Worm (Caenorhabditis elegans): ENCODE results near the gene twk-17.

DNA sequence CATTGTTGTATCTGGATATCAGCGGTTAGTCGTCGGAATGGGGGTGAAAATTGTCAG, 34.5 kb downstream of the twk-17 start, which contains the start of the genes unc-98 and F08C6.18:
- no peak for TF ChIP-seq nhr-28 (tag; optimal IDR thresholded peaks at IDR 0.05)
- TF ChIP-seq snpc-4 (tag; optimal IDR thresholded peaks at IDR 0.05): no peak
- TF ChIP-seq unc-39 (tag; optimal IDR thresholded peaks at IDR 0.05): no peak
- TF ChIP-seq mep-1 (tag; optimal IDR thresholded peaks at IDR 0.05): no peak
- no peak for TF ChIP-seq nhr-76 (tag; optimal IDR thresholded peaks at IDR 0.05)
- no peak for TF ChIP-seq ham-2 (GFP tag; optimal IDR thresholded peaks at IDR 0.05)
- no peak for TF ChIP-seq nhr-12 (tag; optimal IDR thresholded peaks at IDR 0.05)
- TF ChIP-seq unc-62 (GFP tag; optimal IDR thresholded peaks at IDR 0.05): no peak
- TF ChIP-seq drap-1 (GFP tag; optimal IDR thresholded peaks at IDR 0.05): no peak
- no peak for TF ChIP-seq ztf-11 (tag; optimal IDR thresholded peaks at IDR 0.05)
- no peak for TF ChIP-seq sptf-1 (tag; optimal IDR thresholded peaks at IDR 0.05)
- TF ChIP-seq pha-4 (tag; optimal IDR thresholded peaks at IDR 0.05): no peak
- TF ChIP-seq elt-1 (tag; optimal IDR thresholded peaks at IDR 0.05; ENCODE audit: borderline replicate concordance, insufficient read depth): no peak
